Fruit fly (Drosophila melanogaster) S2 (cell line): ENCODE results near the gene mRpL23.
A peak's percentile ranks its signal among the peaks of the same experiment; 100 is the strongest.

ENCODE experiments used
- CG8478 ChIP-seq: fragments of >200 bp; optimal IDR thresholded peaks from 2 replicates; lab custom pipeline; 2018
- CTCF ChIP-seq, 2 experiments: fragments of >200 bp; optimal IDR thresholded peaks; 2 replicates each; lab custom pipeline; 2018

The mRpL23 gene

dm6 chr3L:2397571-2398187 is 24.2 kb upstream of the mRpL23 start:
- TF ChIP-seq CTCF (optimal IDR thresholded peaks at IDR 0.05; lab: Kevin White, UChicago) = no peak

dm6 chr3L:2392745-2393435 is 19.4 kb upstream of the mRpL23 start:
- TF ChIP-seq CTCF (optimal IDR thresholded peaks at IDR 0.05; lab: Kevin White, UChicago) (no peak), CG8478 (lab: Kevin White, UChicago) (no peak)

- no peak for TF ChIP-seq CG8478 (lab: Kevin White, UChicago)
- no peak for TF ChIP-seq CTCF (optimal IDR thresholded peaks at IDR 0.05; lab: Kevin White, UChicago)
These were observed 17.4 kb upstream of the mRpL23 start, which contains the start of the genes CG32298 and CG32299 for dm6 chr3L:2390889-2391288. Gene CG32298 (minus strand): TSS chr3L:2390989. Gene CG32299 (minus strand): TSS chr3L:2390989.

- TF ChIP-seq CG8478 (lab: Kevin White, UChicago) = no peak
- no peak for TF ChIP-seq CTCF (optimal IDR thresholded peaks at IDR 0.05; lab: Kevin White, UChicago)
These were observed 15.3 kb upstream of the mRpL23 start, which contains the start of gene Mzt1 for dm6 chr3L:2388683-2389315. Gene Mzt1 (plus strand): TSS chr3L:2389265.

- TF ChIP-seq CG8478 (lab: Kevin White, UChicago) (no peak), CTCF (optimal IDR thresholded peaks at IDR 0.05; lab: Kevin White, UChicago) (no peak)
These were observed 14.3 kb upstream of the mRpL23 start for dm6 chr3L:2387816-2388215.

- no peak for TF ChIP-seq CTCF (optimal IDR thresholded peaks at IDR 0.05; lab: Kevin White, UChicago)
- no peak for TF ChIP-seq CG8478 (lab: Kevin White, UChicago)
These were observed 12.9 kb upstream of the mRpL23 start for dm6 chr3L:2386433-2386832.

- TF ChIP-seq CTCF (optimal IDR thresholded peaks at IDR 0.05; lab: Kevin White, UChicago) (no peak), CG8478 (lab: Kevin White, UChicago) (no peak)
These were observed 12.0 kb upstream of the mRpL23 start for dm6 chr3L:2385325-2386007.

- TF ChIP-seq CG8478 (lab: Kevin White, UChicago) = no peak
- TF ChIP-seq CTCF (optimal IDR thresholded peaks at IDR 0.05; lab: Kevin White, UChicago) = no peak
These were observed 6.0 kb upstream of the mRpL23 start for dm6 chr3L:2379472-2379871.

- no peak for TF ChIP-seq CTCF (optimal IDR thresholded peaks at IDR 0.05; lab: Kevin White, UChicago)
- no peak for TF ChIP-seq CG8478 (lab: Kevin White, UChicago)
These were observed 5.0 kb upstream of the mRpL23 start for dm6 chr3L:2378549-2378948.

- TF ChIP-seq CTCF (optimal IDR thresholded peaks at IDR 0.05; lab: Kevin White, UChicago) (peak in 1 of 2 experiments; percentile 34), CG8478 (lab: Kevin White, UChicago) (no peak)
These were observed 3.7 kb upstream of the mRpL23 start, which contains the start of the genes CG15877 and Svil for dm6 chr3L:2377114-2377783. Gene CG15877 (minus strand): TSS chr3L:2377556. Gene Svil (plus strand): TSS chr3L:2377655.

- TF ChIP-seq CTCF (optimal IDR thresholded peaks at IDR 0.05; lab: Kevin White, UChicago) (no peak), CG8478 (lab: Kevin White, UChicago) (no peak)
These were observed 1.6 kb downstream of the mRpL23 start, which contains the start of the genes CG1317 and CG8993 for dm6 chr3L:2371882-2372281. Gene CG1317 (minus strand): TSS chr3L:2371939. Gene CG8993 (plus strand): TSS chr3L:2372199.

dm6 chr3L:2360257-2360656 is 13.2 kb downstream of the mRpL23 start, which contains the start of gene CG13801:
Gene CG13801 (plus strand): TSS chr3L:2360557.
- TF ChIP-seq CTCF (optimal IDR thresholded peaks at IDR 0.05; lab: Kevin White, UChicago) (no peak), CG8478 (lab: Kevin White, UChicago) (no peak)

dm6 chr3L:2332228-2332627 is 41.3 kb downstream of the mRpL23 start:
- TF ChIP-seq CTCF (optimal IDR thresholded peaks at IDR 0.05; lab: Kevin White, UChicago) (no peak), CG8478 (lab: Kevin White, UChicago) (no peak)

dm6 chr3L:2328804-2329203 is 44.7 kb downstream of the mRpL23 start:
- TF ChIP-seq CTCF (optimal IDR thresholded peaks at IDR 0.05; lab: Kevin White, UChicago) (no peak), CG8478 (lab: Kevin White, UChicago) (no peak)
